Worm (Caenorhabditis elegans): Measurements from ENCODE around the gene clec-225.

Gene clec-225

ce11 chrV:13176117-13176753 lies 41.5 kb upstream of the clec-225 start, which contains the start of gene him-17 (continued):
- no peak for TF ChIP-seq fkh-10 (GFP tag; optimal IDR thresholded peaks at IDR 0.05)
- no peak for TF ChIP-seq egl-43 (GFP tag; IDR thresholded peaks at IDR 0.05)
- TF ChIP-seq nhr-76 (tag; optimal IDR thresholded peaks at IDR 0.05): no peak
- 0 out of 2 replicates have a peak, but pooled peaks have one; percentile 22 for TF ChIP-seq daf-19 (GFP tag; conservative IDR thresholded peaks at IDR 0.05)
- no peak for TF ChIP-seq pqm-1 (tag; optimal IDR thresholded peaks at IDR 0.05)
- TF ChIP-seq zip-11 (GFP tag; IDR thresholded peaks at IDR 0.05): no peak
- TF ChIP-seq skn-1 (tag; optimal IDR thresholded peaks at IDR 0.05): no peak
- no peak for TF ChIP-seq ceh-28 (tag; optimal IDR thresholded peaks at IDR 0.05)
- TF ChIP-seq mep-1 (tag; optimal IDR thresholded peaks at IDR 0.05): no peak
- TF ChIP-seq duxl-1 (tag; optimal IDR thresholded peaks at IDR 0.05; ENCODE audit: poor library complexity): peak; percentile 37
- TF ChIP-seq lir-3 (tag; optimal IDR thresholded peaks at IDR 0.05): no peak
- TF ChIP-seq madf-5 (GFP tag; IDR thresholded peaks at IDR 0.05): no peak
- TF ChIP-seq nhr-6 (tag; optimal IDR thresholded peaks at IDR 0.05): peak; percentile 53
- TF ChIP-seq nhr-41 (GFP tag; IDR thresholded peaks at IDR 0.05): no peak
- no peak for TF ChIP-seq lin-39 (tag; optimal IDR thresholded peaks at IDR 0.05)
- no peak for TF ChIP-seq tag-97 (GFP tag; IDR thresholded peaks at IDR 0.05)
- no peak for TF ChIP-seq dmd-6 (GFP tag; IDR thresholded peaks at IDR 0.05)
- no peak for TF ChIP-seq tra-1 (GFP tag; IDR thresholded peaks at IDR 0.05)
- TF ChIP-seq lsy-2 (tag; optimal IDR thresholded peaks at IDR 0.05): no peak
- no peak for TF ChIP-seq Y5F2A.4 (GFP tag; optimal IDR thresholded peaks at IDR 0.05)
- peak; percentile 7 for TF ChIP-seq rbr-2 (tag; optimal IDR thresholded peaks at IDR 0.05)
- peak; percentile 50; the same call in 1 of the 2 replicates for TF ChIP-seq hmg-1.1 (GFP tag; IDR thresholded peaks at IDR 0.05)
- no peak for TF ChIP-seq nhr-48 (tag; optimal IDR thresholded peaks at IDR 0.05)
- no peak for TF ChIP-seq ces-1 (GFP tag; optimal IDR thresholded peaks at IDR 0.05)
- TF ChIP-seq ceh-32 (tag; optimal IDR thresholded peaks at IDR 0.05; ENCODE audit: poor library complexity): no peak
- no peak for TF ChIP-seq ceh-20 (GFP tag; IDR thresholded peaks at IDR 0.05)
- TF ChIP-seq saeg-2 (GFP tag; IDR thresholded peaks at IDR 0.05): no peak
- no peak for TF ChIP-seq zag-1 (tag; optimal IDR thresholded peaks at IDR 0.05)
- TF ChIP-seq dve-1 (tag; optimal IDR thresholded peaks at IDR 0.05; ENCODE audit: insufficient read depth): peak; percentile 62
- TF ChIP-seq attf-4 (tag; optimal IDR thresholded peaks at IDR 0.05): no peak
- TF ChIP-seq madf-9 (GFP tag; conservative IDR thresholded peaks at IDR 0.05): no peak
- TF ChIP-seq nhr-237 (tag; optimal IDR thresholded peaks at IDR 0.05): no peak
- no peak for TF ChIP-seq T26A8.4 (GFP tag; IDR thresholded peaks at IDR 0.05)
- no peak for TF ChIP-seq zfp-3 (GFP tag; conservative IDR thresholded peaks at IDR 0.05)
- TF ChIP-seq hif-1 (tag; optimal IDR thresholded peaks at IDR 0.05): no peak
- no peak for TF ChIP-seq unc-62 (GFP tag; optimal IDR thresholded peaks at IDR 0.05 in 1 of 2)
- TF ChIP-seq unc-62 (tag; optimal IDR thresholded peaks at IDR 0.05): no peak
- TF ChIP-seq ztf-7 (tag; optimal IDR thresholded peaks at IDR 0.05): no peak
- TF ChIP-seq nhr-102 (tag; optimal IDR thresholded peaks at IDR 0.05): no peak
- no peak for TF ChIP-seq F49E8.2 (tag; optimal IDR thresholded peaks at IDR 0.05; ENCODE audit: borderline replicate concordance)
- TF ChIP-seq daf-16 (GFP tag; optimal IDR thresholded peaks at IDR 0.05): no peak
- TF ChIP-seq daf-16 (tag; optimal IDR thresholded peaks at IDR 0.05): peak; percentile 36
- no peak for TF ChIP-seq sdz-12 (GFP tag; optimal IDR thresholded peaks at IDR 0.05)
